Worm (Caenorhabditis elegans): ENCODE results near the gene dmd-7.

The dmd-7 gene

ce11 chrV:6226530-6227125 lies 20.1 kb upstream of the dmd-7 start, which contains the start of gene W06H8.6:
Gene W06H8.6 (minus strand): TSS chrV:6227010.
- TF ChIP-seq nhr-129 (tag; optimal IDR thresholded peaks at IDR 0.05) (peak; percentile 3), crh-2 (tag; optimal IDR thresholded peaks at IDR 0.05) (no peak)

- TF ChIP-seq R02D3.7 (tag; optimal IDR thresholded peaks at IDR 0.05), result no peak
- TF ChIP-seq sma-3 (GFP tag; optimal IDR thresholded peaks at IDR 0.05), result peak; percentile 94
- no peak for TF ChIP-seq nhr-23 (tag; optimal IDR thresholded peaks at IDR 0.05)
- TF ChIP-seq elt-3 (tag; optimal IDR thresholded peaks at IDR 0.05), result no peak
- TF ChIP-seq nhr-12 (tag; optimal IDR thresholded peaks at IDR 0.05), result no peak
- peak; percentile 94 for TF ChIP-seq nhr-25 (tag; optimal IDR thresholded peaks at IDR 0.05)
- peak; percentile 91 for TF ChIP-seq lin-13 (GFP tag; optimal IDR thresholded peaks at IDR 0.05)
- TF ChIP-seq mdl-1 (tag; optimal IDR thresholded peaks at IDR 0.05), result peak; percentile 82 to 95
- TF ChIP-seq nhr-11 (tag; optimal IDR thresholded peaks at IDR 0.05), result peak; percentile 21
- TF ChIP-seq lin-39 (tag; optimal IDR thresholded peaks at IDR 0.05), result no peak
- TF ChIP-seq C34F6.9 (tag; optimal IDR thresholded peaks at IDR 0.05), result peak; percentile 87
- peak; percentile 95 for TF ChIP-seq egl-27 (tag; optimal IDR thresholded peaks at IDR 0.05)
- peak; percentile 99 for TF ChIP-seq F13H6.1 (tag; optimal IDR thresholded peaks at IDR 0.05)
- TF ChIP-seq Y55F3AM.14 (GFP tag; optimal IDR thresholded peaks at IDR 0.05), result peak; percentile 95
- TF ChIP-seq skn-1 (tag; optimal IDR thresholded peaks at IDR 0.05), result peak; percentile 50
- TF ChIP-seq alr-1 (tag; optimal IDR thresholded peaks at IDR 0.05), result no peak
- TF ChIP-seq elt-1 (tag; optimal IDR thresholded peaks at IDR 0.05), result no peak
- TF ChIP-seq ceh-16 (tag; optimal IDR thresholded peaks at IDR 0.05), result peak; percentile 90
- TF ChIP-seq aly-2 (tag; optimal IDR thresholded peaks at IDR 0.05), result no peak
- peak; percentile 98 for TF ChIP-seq ama-1 (optimal IDR thresholded peaks at IDR 0.05)
- peak; percentile 22 for TF ChIP-seq nhr-10 (tag; optimal IDR thresholded peaks at IDR 0.05)
- TF ChIP-seq ztf-4 (tag; optimal IDR thresholded peaks at IDR 0.05), result peak; percentile 97
- TF ChIP-seq mab-5 (tag; optimal IDR thresholded peaks at IDR 0.05), result peak; percentile 95
- peak; percentile 98 for TF ChIP-seq nhr-21 (tag; optimal IDR thresholded peaks at IDR 0.05)
- peak; percentile 88 for TF ChIP-seq blmp-1 (tag; optimal IDR thresholded peaks at IDR 0.05; ENCODE audit: insufficient read depth)
- no peak for TF ChIP-seq nhr-77 (tag; optimal IDR thresholded peaks at IDR 0.05)
- peak; percentile 96 for TF ChIP-seq crh-2 (tag; optimal IDR thresholded peaks at IDR 0.05)
- peak; percentile 96 for TF ChIP-seq sem-4 (tag; optimal IDR thresholded peaks at IDR 0.05)
- peak; percentile 47 for TF ChIP-seq ceh-82 (tag; optimal IDR thresholded peaks at IDR 0.05)
- TF ChIP-seq unc-39 (tag; optimal IDR thresholded peaks at IDR 0.05), result no peak
- TF ChIP-seq gmeb-1 (tag; optimal IDR thresholded peaks at IDR 0.05), result peak; percentile 84
- peak; percentile 95 for TF ChIP-seq unc-55 (GFP tag; optimal IDR thresholded peaks at IDR 0.05)
- peak; percentile 98 for TF ChIP-seq sma-9 (GFP tag; optimal IDR thresholded peaks at IDR 0.05)
- TF ChIP-seq sma-9 (tag; optimal IDR thresholded peaks at IDR 0.05), result peak; percentile 19
- TF ChIP-seq nhr-6 (tag; optimal IDR thresholded peaks at IDR 0.05), result peak; percentile 95
- no peak for TF ChIP-seq ztf-1 (GFP tag; conservative IDR thresholded peaks at IDR 0.05)
- TF ChIP-seq peb-1 (tag; optimal IDR thresholded peaks at IDR 0.05), result no peak
- TF ChIP-seq dmd-4 (tag; optimal IDR thresholded peaks at IDR 0.05), result no peak
- TF ChIP-seq ZK546.5 (tag; optimal IDR thresholded peaks at IDR 0.05), result no peak
- TF ChIP-seq snpc-4 (tag; optimal IDR thresholded peaks at IDR 0.05), result peak; percentile 69
- TF ChIP-seq mbf-1 (tag; optimal IDR thresholded peaks at IDR 0.05), result no peak
- TF ChIP-seq nhr-129 (tag; optimal IDR thresholded peaks at IDR 0.05), result peak; percentile 90
- peak; percentile 64 for TF ChIP-seq ztf-11 (tag; optimal IDR thresholded peaks at IDR 0.05)
- peak; percentile 22 for TF ChIP-seq unc-62 (GFP tag; optimal IDR thresholded peaks at IDR 0.05)
- TF ChIP-seq fos-1 (tag; optimal IDR thresholded peaks at IDR 0.05), result peak; percentile 69
- TF ChIP-seq lin-11 (tag; optimal IDR thresholded peaks at IDR 0.05), result peak; percentile 96
- TF ChIP-seq nhr-237 (tag; optimal IDR thresholded peaks at IDR 0.05), result peak; percentile 70
- TF ChIP-seq lsy-2 (tag; optimal IDR thresholded peaks at IDR 0.05), result peak; percentile 10 to 92
- peak; percentile 82 for TF ChIP-seq zag-1 (tag; optimal IDR thresholded peaks at IDR 0.05)
Observed at ce11 chrV:6227326-6228246, 19.1 kb upstream of the dmd-7 start.

Data from whole organism, L2 larva.